Worm (Caenorhabditis elegans): ENCODE results near the gene nstp-8.

The nstp-8 gene

DNA sequence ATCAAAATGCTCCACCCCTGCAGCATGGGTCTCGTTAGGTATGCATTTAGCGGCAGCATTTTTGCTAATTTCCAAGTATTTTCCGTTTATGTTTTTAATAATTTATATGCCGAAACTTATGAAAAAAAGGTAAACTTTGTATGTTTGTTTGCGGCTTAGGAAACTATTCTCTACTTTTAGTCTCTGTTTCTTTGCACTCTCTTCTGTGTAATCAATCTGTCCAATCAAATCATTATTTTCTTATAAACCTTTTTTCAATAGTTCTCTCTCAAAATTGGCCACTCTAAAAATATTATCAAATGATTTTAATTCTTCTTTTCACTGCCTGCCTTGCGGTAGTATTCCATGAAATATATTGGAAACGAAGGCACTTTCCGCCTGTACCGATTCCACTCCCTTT lies 22.6 kb downstream of the nstp-8 start:
- TF ChIP-seq pqm-1 (tag; optimal IDR thresholded peaks at IDR 0.05) (peak; percentile 8), pha-4 (tag; optimal IDR thresholded peaks at IDR 0.05) (peak; percentile 57), elt-2 (tag; optimal IDR thresholded peaks at IDR 0.05) (peak; percentile 26), lin-15B (tag; optimal IDR thresholded peaks at IDR 0.05) (no peak), nhr-25 (tag; optimal IDR thresholded peaks at IDR 0.05) (no peak)

DNA sequence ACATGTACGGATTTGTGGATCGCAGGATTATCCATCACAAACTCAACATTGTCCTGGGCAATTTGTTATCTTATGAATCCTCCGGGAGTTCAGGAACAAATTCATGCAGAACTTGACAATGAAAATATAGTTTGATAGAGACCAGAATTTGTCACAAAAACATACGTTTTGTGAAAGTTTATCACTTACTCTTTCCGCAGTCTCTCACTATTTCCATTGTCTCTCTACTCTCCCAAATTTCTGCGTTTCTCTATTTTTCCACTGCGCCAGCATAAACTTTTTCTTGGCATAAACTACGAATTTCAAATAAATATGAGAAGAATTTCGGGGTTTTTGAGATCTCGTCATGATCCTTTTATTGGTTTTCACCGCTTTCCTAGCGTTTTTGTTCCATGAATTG lies 27.2 kb downstream of the nstp-8 start, which contains the start of gene cyp-33C3:
Gene cyp-33C3, plus strand, starts transcription at position 149 of the 400 bp plus-strand sequence.
- TF ChIP-seq ceh-28 (tag; optimal IDR thresholded peaks at IDR 0.05) (no peak), nhr-28 (tag; optimal IDR thresholded peaks at IDR 0.05) (no peak), elt-2 (tag; optimal IDR thresholded peaks at IDR 0.05) (peak; percentile 18)

DNA sequence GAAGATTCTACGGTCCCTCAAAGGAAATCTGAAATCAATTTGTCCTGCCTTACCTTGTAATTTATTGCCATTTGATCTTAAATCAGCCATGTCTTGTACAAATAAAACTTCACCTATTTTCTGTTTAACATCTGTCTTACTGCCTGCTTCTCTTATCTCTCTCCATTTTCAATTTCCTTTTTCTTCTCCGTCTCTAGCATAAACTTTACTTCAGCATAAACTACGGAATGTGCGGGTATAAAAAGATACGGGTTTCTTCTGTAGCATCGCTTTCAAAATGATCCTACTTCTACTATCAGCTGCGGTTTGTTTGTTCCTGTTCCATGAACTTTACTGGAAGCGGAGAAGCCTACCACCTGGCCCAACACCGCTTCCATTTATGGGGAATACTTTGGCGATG lies 29.3 kb downstream of the nstp-8 start, which contains the start of gene cyp-33C5:
Gene cyp-33C5, plus strand, starts transcription at position 254 of the 400 bp plus-strand sequence.
- TF ChIP-seq nhr-23 (tag; optimal IDR thresholded peaks at IDR 0.05) (peak; percentile 18), egl-5 (tag; optimal IDR thresholded peaks at IDR 0.05) (no peak), elt-2 (tag; optimal IDR thresholded peaks at IDR 0.05) (peak; percentile 36), ceh-28 (tag; optimal IDR thresholded peaks at IDR 0.05) (peak; percentile 46), pha-4 (tag; optimal IDR thresholded peaks at IDR 0.05) (peak; percentile 77), elt-1 (tag; optimal IDR thresholded peaks at IDR 0.05) (no peak), pqm-1 (tag; optimal IDR thresholded peaks at IDR 0.05) (peak; percentile 42)

DNA sequence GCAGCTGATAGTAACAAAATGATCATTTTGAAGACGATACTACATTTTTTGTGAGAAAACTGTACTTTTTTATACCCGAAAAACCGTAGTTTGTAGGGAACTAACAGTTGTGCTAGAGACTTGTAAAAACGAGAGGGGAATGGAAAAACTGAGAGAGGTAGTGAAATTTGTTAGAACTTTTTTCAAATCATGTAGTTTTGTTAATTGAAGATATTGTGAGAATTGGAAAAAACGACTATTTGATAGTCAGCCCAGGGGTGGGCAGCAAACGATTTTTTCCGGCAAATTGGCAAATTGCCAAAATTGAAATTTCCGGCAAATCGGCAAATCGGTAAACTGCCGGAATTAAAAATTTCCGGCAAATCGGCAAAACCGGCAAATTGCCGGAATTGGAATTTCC lies 33.9 kb downstream of the nstp-8 start, which contains the start of gene cyp-33C6:
Gene cyp-33C6, minus strand, starts transcription at position 101 of the 400 bp plus-strand sequence.
- TF ChIP-seq jun-1 (tag; optimal IDR thresholded peaks at IDR 0.05), result no peak
- no peak for TF ChIP-seq unc-62 (GFP tag; optimal IDR thresholded peaks at IDR 0.05)
- no peak for TF ChIP-seq nhr-43 (tag; optimal IDR thresholded peaks at IDR 0.05; ENCODE audit: poor library complexity, severe bottlenecking)
- TF ChIP-seq mml-1 (tag; optimal IDR thresholded peaks at IDR 0.05), result no peak
- no peak for TF ChIP-seq pqm-1 (tag; optimal IDR thresholded peaks at IDR 0.05)

DNA sequence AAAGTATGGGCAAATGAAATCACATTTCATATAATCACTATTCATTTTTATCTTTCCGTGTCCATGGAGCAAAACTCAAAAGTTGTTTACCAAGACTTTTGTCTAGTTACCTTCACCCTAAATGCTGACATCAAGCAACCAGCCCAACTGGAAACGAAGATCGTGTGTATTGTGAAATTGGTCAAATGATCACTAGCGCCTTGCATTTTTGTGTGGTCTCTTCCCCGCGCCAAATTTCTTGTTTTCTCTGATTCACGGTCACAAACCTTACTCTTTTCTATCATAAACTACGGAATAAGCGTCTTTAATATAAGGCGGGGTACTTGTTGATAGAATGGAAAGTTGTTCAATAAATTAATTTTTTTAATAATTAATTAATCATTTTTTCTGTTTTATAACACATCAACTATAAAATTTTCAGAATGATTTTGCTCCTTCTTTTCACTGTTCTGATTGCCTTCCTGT lies 34.7 kb downstream of the nstp-8 start, which contains the start of gene cyp-33C7:
Gene cyp-33C7, plus strand, starts transcription at position 415 of the 465 bp plus-strand sequence.
- no peak for TF ChIP-seq egl-5 (tag; optimal IDR thresholded peaks at IDR 0.05)
- TF ChIP-seq ZK546.5 (tag; optimal IDR thresholded peaks at IDR 0.05), result no peak
- TF ChIP-seq ceh-82 (tag; optimal IDR thresholded peaks at IDR 0.05), result no peak
- no peak for TF ChIP-seq nhr-12 (tag; optimal IDR thresholded peaks at IDR 0.05)
- TF ChIP-seq ceh-16 (tag; optimal IDR thresholded peaks at IDR 0.05), result no peak
- TF ChIP-seq fos-1 (tag; optimal IDR thresholded peaks at IDR 0.05), result no peak
- TF ChIP-seq R02D3.7 (tag; optimal IDR thresholded peaks at IDR 0.05), result no peak
- TF ChIP-seq fkh-2 (tag; optimal IDR thresholded peaks at IDR 0.05), result no peak
- no peak for TF ChIP-seq unc-62 (GFP tag; optimal IDR thresholded peaks at IDR 0.05)
- TF ChIP-seq jun-1 (tag; optimal IDR thresholded peaks at IDR 0.05), result peak; percentile 71
- no peak for TF ChIP-seq snpc-4 (tag; optimal IDR thresholded peaks at IDR 0.05)
- TF ChIP-seq ceh-28 (tag; optimal IDR thresholded peaks at IDR 0.05), result peak; percentile 15
- TF ChIP-seq eor-1 (tag; optimal IDR thresholded peaks at IDR 0.05), result no peak
- TF ChIP-seq nhr-11 (tag; optimal IDR thresholded peaks at IDR 0.05), result no peak
- TF ChIP-seq daf-12 (tag; optimal IDR thresholded peaks at IDR 0.05), result no peak
- peak; percentile 78 for TF ChIP-seq elt-2 (tag; optimal IDR thresholded peaks at IDR 0.05)
- peak; percentile 19 for TF ChIP-seq nhr-23 (tag; optimal IDR thresholded peaks at IDR 0.05)
- TF ChIP-seq aly-2 (tag; optimal IDR thresholded peaks at IDR 0.05), result no peak
- TF ChIP-seq elt-3 (tag; optimal IDR thresholded peaks at IDR 0.05), result no peak
- no peak for TF ChIP-seq nhr-43 (tag; optimal IDR thresholded peaks at IDR 0.05; ENCODE audit: poor library complexity, severe bottlenecking)
- TF ChIP-seq skn-1 (tag; optimal IDR thresholded peaks at IDR 0.05), result no peak
- no peak for TF ChIP-seq lin-39 (tag; optimal IDR thresholded peaks at IDR 0.05)
- TF ChIP-seq nhr-25 (tag; optimal IDR thresholded peaks at IDR 0.05), result no peak
- no peak for TF ChIP-seq mml-1 (tag; optimal IDR thresholded peaks at IDR 0.05)
- no peak for TF ChIP-seq elt-1 (tag; optimal IDR thresholded peaks at IDR 0.05)
- no peak for TF ChIP-seq tbx-2 (tag; optimal IDR thresholded peaks at IDR 0.05)
- TF ChIP-seq egl-27 (tag; optimal IDR thresholded peaks at IDR 0.05), result no peak
- TF ChIP-seq nhr-28 (tag; optimal IDR thresholded peaks at IDR 0.05), result no peak
- TF ChIP-seq unc-39 (tag; optimal IDR thresholded peaks at IDR 0.05), result no peak
- TF ChIP-seq nhr-237 (tag; optimal IDR thresholded peaks at IDR 0.05), result no peak
- no peak for TF ChIP-seq nhr-67 (tag; optimal IDR thresholded peaks at IDR 0.05)
- no peak for TF ChIP-seq sea-2 (GFP tag; optimal IDR thresholded peaks at IDR 0.05)
- no peak for TF ChIP-seq nhr-77 (tag; optimal IDR thresholded peaks at IDR 0.05)
- TF ChIP-seq hmg-11 (tag; optimal IDR thresholded peaks at IDR 0.05), result no peak
- no peak for TF ChIP-seq ama-1 (optimal IDR thresholded peaks at IDR 0.05)
- no peak for TF ChIP-seq zag-1 (tag; optimal IDR thresholded peaks at IDR 0.05)
- no peak for TF ChIP-seq ceh-9 (tag; optimal IDR thresholded peaks at IDR 0.05)
- TF ChIP-seq nfya-1 (tag; optimal IDR thresholded peaks at IDR 0.05; ENCODE audit: insufficient read depth), result peak; percentile 20
- no peak for TF ChIP-seq nhr-76 (tag; optimal IDR thresholded peaks at IDR 0.05)
- TF ChIP-seq lsy-12 (tag; optimal IDR thresholded peaks at IDR 0.05), result no peak
- peak; percentile 72 for TF ChIP-seq pha-4 (tag; optimal IDR thresholded peaks at IDR 0.05)
- TF ChIP-seq pqm-1 (tag; optimal IDR thresholded peaks at IDR 0.05), result peak; percentile 68

All from whole organism, L3 larva.